Worm (Caenorhabditis elegans): Measurements from ENCODE around the gene R11.3.
"Not testable (repeated sequence)": the region's sequence is repeated elsewhere in the genome, so short reads cannot be mapped to it uniquely, and the experiment has no call there.

Gene R11.3

DNA sequence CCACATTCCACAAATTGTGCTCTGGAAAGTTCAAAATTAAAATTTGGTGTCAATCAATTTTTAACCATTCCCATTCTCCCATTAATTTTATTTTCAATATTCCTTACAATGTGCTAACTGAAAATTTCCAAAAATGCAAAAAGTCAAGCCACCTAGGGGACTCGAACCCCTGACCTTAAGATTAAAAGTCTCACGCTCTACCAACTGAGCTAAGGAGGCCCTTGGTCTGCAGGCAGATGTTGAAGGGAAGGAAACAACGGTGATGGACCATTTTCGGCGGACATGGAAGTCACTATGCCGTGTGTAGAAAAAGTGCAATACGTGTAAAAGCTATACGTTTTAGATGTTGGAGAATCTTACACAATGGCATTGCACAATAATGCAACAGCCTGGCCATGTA, 18.7 kb upstream of the R11.3 start (continued):
- TF ChIP-seq rpc-1 (optimal IDR thresholded peaks at IDR 0.05), result peak; percentile 53
- TF ChIP-seq rpc-1 (tag; optimal IDR thresholded peaks at IDR 0.05), result peak; percentile 91
- no peak for TF ChIP-seq tlf-1 (GFP tag; optimal IDR thresholded peaks at IDR 0.05)

- TF ChIP-seq sdz-38 (tag; optimal IDR thresholded peaks at IDR 0.05), result no peak
These were observed 18.1 kb upstream of the R11.3 start, which contains the start of gene F23A7.1 for ce11 chrX:16217108-16217507. F23A7.1 (plus strand) TSS chrX:16217408.

DNA sequence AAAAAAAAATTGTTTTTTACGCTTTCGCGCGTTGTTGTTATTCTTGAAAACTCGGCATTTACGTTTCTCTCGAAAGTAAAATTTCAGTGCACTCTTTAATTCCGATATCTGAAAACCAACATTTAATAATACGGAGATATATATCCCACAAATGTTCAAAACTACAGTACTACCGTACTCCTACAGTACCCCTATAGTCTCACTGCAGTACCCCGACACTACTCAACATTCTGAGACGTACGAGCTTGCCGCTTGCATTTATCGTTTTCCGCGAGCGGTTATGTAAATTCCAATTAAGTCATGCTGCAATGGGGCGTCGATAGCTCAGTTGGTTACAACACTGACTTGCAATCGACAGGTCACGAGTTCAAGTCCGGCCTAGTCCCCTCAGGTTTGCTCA, 14.0 kb upstream of the R11.3 start, which contains the start of gene F23A7.8:
TSS of gene F23A7.8 (plus strand) at position 301 of the 400 bp plus-strand sequence.
- not testable (repeated sequence) for TF ChIP-seq sdz-38 (tag; optimal IDR thresholded peaks at IDR 0.05); nhr-120 (GFP tag; IDR thresholded peaks at IDR 0.05); mcd-1 (GFP tag; IDR thresholded peaks at IDR 0.05)

ce11 chrX:16212306-16212705, 13.3 kb upstream of the R11.3 start, which contains the start of gene F23A7.4:
F23A7.4 (plus strand) TSS chrX:16212606.
- not testable (repeated sequence) for TF ChIP-seq rpc-1 (optimal IDR thresholded peaks at IDR 0.05)
- TF ChIP-seq rpc-1 (tag; optimal IDR thresholded peaks at IDR 0.05), result peak; percentile 47

DNA sequence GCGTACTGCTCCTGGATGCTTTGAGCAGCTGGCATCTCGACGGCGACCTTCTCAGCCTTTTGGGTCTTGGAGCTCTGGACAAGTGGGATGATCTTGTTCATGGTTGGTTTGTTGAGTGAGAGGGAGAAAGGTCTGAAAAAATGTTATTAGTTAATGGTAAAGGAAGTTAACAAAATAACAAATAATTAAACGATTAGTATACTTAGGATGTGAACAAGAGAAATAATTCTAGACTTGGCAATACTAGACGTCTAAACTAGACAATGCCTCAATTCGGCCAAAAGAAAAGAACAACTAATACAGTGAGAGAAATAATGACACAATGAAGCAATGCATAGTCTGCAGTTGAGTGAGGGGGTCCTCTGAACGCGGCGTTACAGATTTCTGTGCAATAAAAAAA, 11.5 kb upstream of the R11.3 start, which contains the start of gene R11.4:
TSS of gene R11.4 (minus strand) at position 101 of the 400 bp plus-strand sequence.
- TF ChIP-seq ztf-28 (GFP tag; IDR thresholded peaks at IDR 0.05), result no peak
- TF ChIP-seq ztf-18 (tag; optimal IDR thresholded peaks at IDR 0.05), result no peak
- no peak for TF ChIP-seq pbrm-1 (GFP tag; IDR thresholded peaks at IDR 0.05)
- no peak for TF ChIP-seq nhr-27 (tag; optimal IDR thresholded peaks at IDR 0.05)
- no peak for TF ChIP-seq egrh-3 (GFP tag; IDR thresholded peaks at IDR 0.05)
- TF ChIP-seq nfya-2 (GFP tag; IDR thresholded peaks at IDR 0.05), result no peak
- no peak for TF ChIP-seq ztf-25 (GFP tag; IDR thresholded peaks at IDR 0.05)
- no peak for TF ChIP-seq lin-40 (tag; optimal IDR thresholded peaks at IDR 0.05)
- TF ChIP-seq cebp-1 (GFP tag; IDR thresholded peaks at IDR 0.05), result no peak
- no peak for TF ChIP-seq cebp-1 (tag; optimal IDR thresholded peaks at IDR 0.05)
- TF ChIP-seq attf-5 (GFP tag; optimal IDR thresholded peaks at IDR 0.05), result no peak
- no peak for TF ChIP-seq ZK185.1 (tag; optimal IDR thresholded peaks at IDR 0.05; ENCODE audit: poor library complexity, severe bottlenecking)
- TF ChIP-seq aptf-3 (GFP tag; IDR thresholded peaks at IDR 0.05), result no peak
- TF ChIP-seq madf-8 (GFP tag; conservative IDR thresholded peaks at IDR 0.05), result no peak
- TF ChIP-seq ztf-6 (GFP tag; IDR thresholded peaks at IDR 0.05), result no peak
- TF ChIP-seq nfyb-1 (GFP tag; IDR thresholded peaks at IDR 0.05), result no peak
- TF ChIP-seq nfya-1 (tag; optimal IDR thresholded peaks at IDR 0.05; ENCODE audit: borderline replicate concordance, insufficient read depth), result no peak
- TF ChIP-seq lin-35 (GFP tag; optimal IDR thresholded peaks at IDR 0.05), result no peak
- TF ChIP-seq let-526 (GFP tag; IDR thresholded peaks at IDR 0.05), result no peak
- TF ChIP-seq snpc-1.3 (tag; optimal IDR thresholded peaks at IDR 0.05; ENCODE audit: insufficient read depth), result no peak
- no peak for TF ChIP-seq F57A8.1 (GFP tag; optimal IDR thresholded peaks at IDR 0.05)

DNA sequence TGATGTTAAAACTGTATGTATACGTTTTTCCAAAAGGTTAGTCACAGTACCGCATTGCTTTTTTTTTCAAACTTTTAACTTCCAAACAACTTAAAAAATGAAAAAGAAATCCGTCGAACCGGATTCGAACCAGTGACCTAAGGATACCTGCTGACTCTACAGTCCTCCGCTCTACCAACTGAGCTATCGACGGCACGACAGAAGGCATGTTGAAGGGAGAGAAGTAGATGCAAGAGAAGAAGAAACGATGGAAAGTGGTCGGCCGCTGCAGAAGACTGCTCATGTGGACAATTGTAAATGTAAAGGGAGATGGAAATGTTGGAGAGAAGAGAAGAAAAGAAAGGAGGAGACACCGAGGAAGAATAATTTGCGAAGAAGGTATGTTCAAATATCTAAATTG, 10.6 kb upstream of the R11.3 start:
- TF ChIP-seq ztf-6 (GFP tag; IDR thresholded peaks at IDR 0.05) (peak; percentile 87; the same call in 1 of the 2 replicates), hlh-12 (tag; optimal IDR thresholded peaks at IDR 0.05) (no peak), C06A6.2 (GFP tag; conservative IDR thresholded peaks at IDR 0.05) (peak; percentile 77), ztf-22 (GFP tag; optimal IDR thresholded peaks at IDR 0.05) (peak; percentile 53), ZK185.1 (tag; optimal IDR thresholded peaks at IDR 0.05; ENCODE audit: poor library complexity, severe bottlenecking) (peak; percentile 90), aptf-3 (GFP tag; IDR thresholded peaks at IDR 0.05) (peak; percentile 76; the same call in 1 of the 2 replicates), tbp1 (GFP tag; optimal IDR thresholded peaks at IDR 0.05) (peak; percentile 97), Y53G8AR.9 (GFP tag; conservative IDR thresholded peaks at IDR 0.05) (peak; percentile 89), attf-6 (GFP tag; IDR thresholded peaks at IDR 0.05) (peak; percentile 76; the same call in 1 of the 2 replicates), zfh-2 (GFP tag; conservative IDR thresholded peaks at IDR 0.05) (peak; percentile 68), nhr-80 (tag; optimal IDR thresholded peaks at IDR 0.05) (peak; percentile 54), mxl-1 (tag; optimal IDR thresholded peaks at IDR 0.05) (peak; percentile 66), xnd-1 (tag; optimal IDR thresholded peaks at IDR 0.05) (no peak), nfyb-1 (GFP tag; IDR thresholded peaks at IDR 0.05) (peak; percentile 93), atf-7 (tag; optimal IDR thresholded peaks at IDR 0.05) (peak; percentile 80), ets-4 (GFP tag; optimal IDR thresholded peaks at IDR 0.05) (peak; percentile 67)

Data from whole organism, young adult.